Fruit fly (Drosophila melanogaster): ENCODE measurements around the gene ND-13A.

The ND-13A gene

DNA sequence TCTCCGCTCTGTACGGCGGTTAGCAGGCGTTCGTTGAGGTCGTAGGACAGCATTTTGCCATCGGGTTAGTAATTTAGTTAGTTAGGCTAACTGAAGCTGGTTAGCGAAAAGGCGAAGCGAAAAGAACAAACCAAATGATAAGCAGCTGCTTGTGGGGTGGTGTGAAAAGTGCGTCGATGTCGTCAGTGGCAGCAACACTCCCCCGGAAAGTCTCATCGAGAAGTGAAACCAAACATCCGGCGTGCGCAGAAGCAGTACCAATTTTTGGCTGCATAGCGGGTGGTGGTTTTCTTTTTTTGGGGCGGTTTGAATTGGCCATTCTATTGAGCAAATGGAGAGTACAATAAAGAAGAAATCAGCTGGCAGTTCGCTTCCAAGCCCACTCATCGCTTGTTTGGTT, 49.3 kb downstream of the ND-13A start, which contains the start of gene CG9121:
Gene CG9121 (minus strand): TSS at position 238 of the 400 bp plus-strand sequence.
- TF ChIP-seq CG8478 (optimal IDR thresholded peaks at IDR 0.05) = no peak
- no peak for TF ChIP-seq CTCF (optimal IDR thresholded peaks at IDR 0.05)

DNA sequence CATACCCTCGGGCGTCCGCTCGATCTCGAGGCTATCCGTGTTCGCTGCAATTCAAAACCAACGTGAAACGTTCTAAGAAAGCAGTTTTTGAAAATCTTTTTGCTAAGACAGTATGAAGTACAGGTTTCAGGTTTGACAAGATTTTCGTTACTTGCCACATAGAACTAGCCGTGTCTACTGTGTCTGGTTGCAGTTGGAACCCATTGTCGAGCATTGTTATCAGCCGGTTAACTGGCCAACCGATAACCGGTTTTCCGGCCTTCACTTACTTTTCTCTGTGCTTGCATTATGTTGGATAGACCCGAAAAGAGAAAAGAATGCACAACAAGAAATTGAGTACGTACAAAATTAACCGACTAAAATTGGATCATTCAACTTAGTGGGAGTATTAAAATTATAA, 50.1 kb downstream of the ND-13A start:
- TF ChIP-seq CG8478 (optimal IDR thresholded peaks at IDR 0.05) (no peak), CTCF (optimal IDR thresholded peaks at IDR 0.05) (no peak)
